Fruit fly (Drosophila melanogaster): ENCODE results near the gene Prp4k.
A peak's percentile ranks its signal among the peaks of the same experiment; 100 is the strongest.

Prp4k gene

dm6 chr3L:179490-180261 is 31.6 kb downstream of the Prp4k start, which contains the start of gene CG13875:
TSS of gene CG13875 (plus strand) at chr3L:179923.
- TF ChIP-seq Fer3 (tag; optimal IDR thresholded peaks at IDR 0.05) (no peak), CG12155 (GFP tag; optimal IDR thresholded peaks at IDR 0.05) (no peak), CG31441 (GFP tag; IDR thresholded peaks at IDR 0.05) (no peak), CG10543 (GFP tag; optimal IDR thresholded peaks at IDR 0.05) (peak; percentile 20), CG8290 (GFP tag; optimal IDR thresholded peaks at IDR 0.05) (no peak), CG8290 (tag; optimal IDR thresholded peaks at IDR 0.05) (no peak), lab (GFP tag; optimal IDR thresholded peaks at IDR 0.05) (peak; percentile 28), CG3163 (GFP tag; optimal IDR thresholded peaks at IDR 0.05) (peak; percentile 95), Opbp (GFP tag; IDR thresholded peaks at IDR 0.05; ENCODE audit: partially characterized antibody) (no peak), CG13894 (tag; optimal IDR thresholded peaks at IDR 0.05) (peak; percentile 64), row (GFP tag; IDR thresholded peaks at IDR 0.05) (0 out of 3 replicates have a peak, but pooled peaks have one; percentile 21), Trl (optimal IDR thresholded peaks at IDR 0.05) (peak; percentile 72), Trl (GFP tag; optimal IDR thresholded peaks at IDR 0.05) (no peak), oc (tag; optimal IDR thresholded peaks at IDR 0.05) (peak; percentile 42), chinmo (GFP tag; IDR thresholded peaks at IDR 0.05; ENCODE audit: partially characterized antibody) (peak; percentile 78; the same call in 2 of the 4 replicates), CG6813 (GFP tag; optimal IDR thresholded peaks at IDR 0.05) (no peak), al (GFP tag; IDR thresholded peaks at IDR 0.05) (no peak), ci (GFP tag; IDR thresholded peaks at IDR 0.05) (peak; percentile 51; the same call in 1 of the 3 replicates), unc-4 (GFP tag; IDR thresholded peaks at IDR 0.05; ENCODE audit: partially characterized antibody) (peak; percentile 22; the same call in 1 of the 2 replicates), Deaf1 (tag; optimal IDR thresholded peaks at IDR 0.05) (peak; percentile 35), nerfin-1 (tag; optimal IDR thresholded peaks at IDR 0.05) (no peak), D19A (tag; optimal IDR thresholded peaks at IDR 0.05) (peak; percentile 67), CG13287 (GFP tag; IDR thresholded peaks at IDR 0.05; ENCODE audit: partially characterized antibody) (peak; percentile 38), Ravus (GFP tag; IDR thresholded peaks at IDR 0.05) (no peak), grn (GFP tag; optimal IDR thresholded peaks at IDR 0.05) (no peak), pros (GFP tag; optimal IDR thresholded peaks at IDR 0.05) (peak; percentile 84), CG9817 (tag; optimal IDR thresholded peaks at IDR 0.05) (no peak), gt (GFP tag; IDR thresholded peaks at IDR 0.05) (no peak), Doc2 (GFP tag; IDR thresholded peaks at IDR 0.05) (no peak), nom (GFP tag; optimal IDR thresholded peaks at IDR 0.05) (peak; percentile 56), BtbVII (GFP tag; optimal IDR thresholded peaks at IDR 0.05) (peak; percentile 4), z (GFP tag; IDR thresholded peaks at IDR 0.05) (peak; percentile 81), CG11695 (GFP tag; IDR thresholded peaks at IDR 0.05) (peak; percentile 11; the same call in 1 of the 3 replicates), kni (GFP tag; optimal IDR thresholded peaks at IDR 0.05) (peak; percentile 76), CG12769 (tag; optimal IDR thresholded peaks at IDR 0.05) (peak; percentile 77), CG14050 (GFP tag; IDR thresholded peaks at IDR 0.05) (no peak)

- TF ChIP-seq vvl (GFP tag; IDR thresholded peaks at IDR 0.05) (peak; percentile 80), CG16815 (GFP tag; optimal IDR thresholded peaks at IDR 0.05) (no peak), CG9437 (GFP tag; optimal IDR thresholded peaks at IDR 0.05) (no peak), Ets65A (GFP tag) (peak; percentile 62), Abd-B (GFP tag; optimal IDR thresholded peaks at IDR 0.05) (no peak), CHES-1-like (GFP tag; optimal IDR thresholded peaks at IDR 0.05) (no peak), Atf-2 (GFP tag; optimal IDR thresholded peaks at IDR 0.05) (no peak), CG1832 (GFP tag; optimal IDR thresholded peaks at IDR 0.05) (no peak), CG11696 (GFP tag; IDR thresholded peaks at IDR 0.05) (no peak), chm (GFP tag; IDR thresholded peaks at IDR 0.05) (no peak), CG18262 (tag; optimal IDR thresholded peaks at IDR 0.05) (no peak), CG16813 (GFP tag; IDR thresholded peaks at IDR 0.05; ENCODE audit: partially characterized antibody) (no peak), sens (GFP tag) (peak; percentile 70), az2 (GFP tag; optimal IDR thresholded peaks at IDR 0.05) (no peak), CG14710 (tag; optimal IDR thresholded peaks at IDR 0.05) (no peak)
These were observed 32.3 kb downstream of the Prp4k start, which contains the start of gene Vdup1 for dm6 chr3L:178913-179488. TSS of gene Vdup1 (minus strand) at chr3L:178963.

Measured in whole organism, embryonic.